Worm (Caenorhabditis elegans) whole organism, late embryonic: ENCODE data around the gene H04D03.7.

ENCODE experiments used
- C08G9.2 ChIP-seq: sonication (generic microtip); optimal IDR thresholded peaks from 2 replicates; lab custom pipeline; 2016; ENCODE audit warnings: mild to moderate bottlenecking, missing genetic modification characterization, moderate library complexity, missing compliant biosample characterization
- ahr-1 ChIP-seq: sonication (generic microtip); optimal IDR thresholded peaks from 2 replicates; lab custom pipeline; 2016; ENCODE audit warnings: missing genetic modification characterization, missing compliant biosample characterization
- elt-2 ChIP-seq: sonication (generic microtip); optimal IDR thresholded peaks from 2 replicates; lab custom pipeline; 2016; ENCODE audit warnings: missing genetic modification reagents, missing genetic modification characterization, missing compliant biosample characterization
- pha-4 ChIP-seq: fragments of 150-350 bp; optimal IDR thresholded peaks from 2 replicates; lab custom pipeline; 2018; ENCODE audit warnings: missing biosample characterization, missing genetic modification reagents, missing genetic modification characterization
- unc-55 ChIP-seq: sonication (generic microtip); optimal IDR thresholded peaks from 2 replicates; lab custom pipeline; 2017; ENCODE audit warnings: missing biosample characterization, missing genetic modification reagents, missing genetic modification characterization

- TF ChIP-seq ahr-1 (tag; lab: Kevin White, UChicago) (no peak), unc-55 (GFP tag; lab: Kevin White, UChicago) (no peak), C08G9.2 (tag; lab: Kevin White, UChicago) (no peak), elt-2 (tag; lab: Kevin White, UChicago) (no peak), pha-4 (tag; lab: Kevin White, UChicago) (no peak)
Observed at ce11 chrIII:10481497-10481896, 34.9 kb upstream of the H04D03.7 start.
